Worm (Caenorhabditis elegans) whole organism, early embryonic: ENCODE measurements around the gene Y7A5A.8.

Experiments used
- B0310.2 ChIP-seq: sonication (generic microtip); optimal IDR thresholded peaks from 2 replicates; lab custom pipeline; 2016; ENCODE audit warnings: mild to moderate bottlenecking, missing genetic modification characterization, missing compliant biosample characterization
- F13C5.2 ChIP-seq: sonication (generic microtip); optimal IDR thresholded peaks from 2 replicates; lab custom pipeline; 2017; ENCODE audit warnings: mild to moderate bottlenecking, missing genetic modification characterization, inconsistent platforms, missing compliant biosample characterization
- aly-1 ChIP-seq: sonication (generic microtip); optimal IDR thresholded peaks from 2 replicates; lab custom pipeline; 2016; ENCODE audit warnings: missing genetic modification characterization, missing compliant biosample characterization
- ama-1 ChIP-seq: fragments of 150-350 bp; optimal IDR thresholded peaks from 2 replicates; lab custom pipeline; 2014
- ceh-13 ChIP-seq: fragments of 200-800 bp; sonication (Bioruptor generic); optimal IDR thresholded peaks from 2 replicates; lab custom pipeline; 2018; ENCODE audit warnings: mild to moderate bottlenecking, missing genetic modification characterization, missing compliant biosample characterization
- ceh-36 ChIP-seq: sonication (generic microtip); optimal IDR thresholded peaks from 2 replicates; lab custom pipeline; 2016; ENCODE audit warnings: missing genetic modification characterization, inconsistent platforms, missing compliant biosample characterization
- ets-7 ChIP-seq: sonication (generic microtip); optimal IDR thresholded peaks from 2 replicates; lab custom pipeline; 2016; ENCODE audit warnings: missing genotype, missing genetic modification characterization, missing compliant biosample characterization
- flt-1 ChIP-seq: fragments of 200-800 bp; sonication (Bioruptor generic); IDR thresholded peaks from 2 replicates; pipeline ENCODE4 v1.3.6; 2022; ENCODE audit warnings: missing genetic modification characterization, missing compliant biosample characterization
- hmbx-1 ChIP-seq: sonication (generic microtip); optimal IDR thresholded peaks from 2 replicates; lab custom pipeline; 2016; ENCODE audit warnings: mild to moderate bottlenecking, missing genetic modification characterization, missing compliant biosample characterization
- hmg-4 ChIP-seq: fragments of 200-800 bp; sonication (Bioruptor generic); optimal IDR thresholded peaks from 2 replicates; lab custom pipeline; 2018; ENCODE audit warnings: mild to moderate bottlenecking, missing genetic modification characterization, missing compliant biosample characterization
- hnd-1 ChIP-seq: sonication (generic microtip); optimal IDR thresholded peaks from 2 replicates; lab custom pipeline; 2016; ENCODE audit warnings: missing genetic modification characterization, missing compliant biosample characterization
- pes-1 ChIP-seq: fragments of 200-800 bp; sonication (Bioruptor generic); IDR thresholded peaks from 2 replicates; pipeline ENCODE4 v1.3.6; 2022; ENCODE audit warnings: missing genetic modification reagents, missing genetic modification characterization, missing compliant biosample characterization
- scrt-1 ChIP-seq: fragments of 200-800 bp; sonication (Bioruptor generic); IDR thresholded peaks from 2 replicates; pipeline ENCODE4 v1.3.6; 2022; ENCODE audit warnings: missing genetic modification characterization, missing compliant biosample characterization
- sea-1 ChIP-seq: fragments of 200-800 bp; sonication (Bioruptor generic); conservative IDR thresholded peaks from 2 replicates; pipeline ENCODE4 v1.3.6; 2022; ENCODE audit warnings: missing genetic modification characterization, missing compliant biosample characterization
- tbx-11 ChIP-seq: fragments of 200-800 bp; sonication (Bioruptor generic); IDR thresholded peaks from 2 replicates; pipeline ENCODE4 v1.3.6; 2022; ENCODE audit warnings: missing genetic modification characterization, missing compliant biosample characterization
- tbx-37 ChIP-seq: fragments of 200-800 bp; sonication (Bioruptor generic); conservative IDR thresholded peaks from 2 replicates; pipeline ENCODE4 v1.3.6; 2022; ENCODE audit warnings: missing genetic modification reagents, missing genetic modification characterization, missing compliant biosample characterization
- tra-4 ChIP-seq: sonication (generic microtip); optimal IDR thresholded peaks from 2 replicates; lab custom pipeline; 2017; ENCODE audit warnings: missing genetic modification characterization, missing compliant biosample characterization

Y7A5A.8 gene

DNA sequence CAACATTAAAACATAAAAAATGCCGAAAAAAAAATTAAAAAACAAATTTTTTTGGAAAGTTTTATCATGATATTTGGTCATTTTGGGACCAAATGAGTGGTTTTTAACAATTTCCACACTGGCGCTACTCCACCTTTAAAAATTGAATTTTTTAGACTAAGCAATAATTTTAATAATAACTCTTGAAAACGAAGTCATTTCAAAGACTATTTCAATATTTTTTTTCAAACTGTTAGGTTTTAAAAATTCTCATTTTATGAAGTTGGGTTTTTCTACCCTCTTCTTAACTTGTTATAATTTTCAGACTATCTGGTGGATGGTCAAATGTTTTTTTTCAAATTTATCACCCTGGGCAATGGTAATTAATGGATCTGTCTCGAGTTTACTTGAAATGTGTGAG lies at the start of gene Y7A5A.8:
Gene Y7A5A.8 (plus strand): TSS at position 301 of the 400 bp plus-strand sequence.
- no peak for TF ChIP-seq hmbx-1 (tag; lab: Kevin White, UChicago)
- TF ChIP-seq flt-1 = no peak
- TF ChIP-seq pes-1 (GFP tag; lab: Robert Waterston, UW) = no peak
- no peak for TF ChIP-seq B0310.2 (tag; lab: Kevin White, UChicago)
- TF ChIP-seq scrt-1 (GFP tag; lab: Robert Waterston, UW) = no peak
- no peak for TF ChIP-seq tbx-11 (GFP tag; lab: Robert Waterston, UW)
- TF ChIP-seq ets-7 = no peak
- no peak for TF ChIP-seq hmg-4 (GFP tag; lab: Kevin White, UChicago)
- no peak for TF ChIP-seq sea-1
- TF ChIP-seq hnd-1 (tag; lab: Kevin White, UChicago) = no peak

DNA sequence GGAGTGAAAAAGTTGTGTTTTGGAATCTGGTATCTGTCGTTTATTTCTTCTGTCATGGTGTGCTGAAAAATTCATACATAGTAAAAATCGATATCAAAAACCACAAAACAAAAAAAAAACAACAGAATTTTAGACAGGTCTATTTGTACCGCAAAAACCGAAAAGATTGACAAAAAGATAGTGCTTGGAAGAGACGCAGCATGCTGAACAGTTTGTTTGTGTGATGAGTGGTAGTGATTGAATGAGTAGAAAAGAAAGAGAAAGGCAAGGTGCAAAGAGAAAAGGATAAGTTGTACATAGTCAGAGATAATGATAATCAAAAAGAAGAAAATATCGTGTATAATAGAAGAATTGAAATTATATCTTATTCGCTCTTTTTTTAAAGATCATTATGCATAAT lies 49.6 kb upstream of the Y7A5A.8 start, which contains the start of gene Y7A5A.2:
Gene Y7A5A.2 (minus strand): TSS at position 62 of the 400 bp plus-strand sequence.
- no peak for TF ChIP-seq tbx-11 (GFP tag; lab: Robert Waterston, UW)

DNA sequence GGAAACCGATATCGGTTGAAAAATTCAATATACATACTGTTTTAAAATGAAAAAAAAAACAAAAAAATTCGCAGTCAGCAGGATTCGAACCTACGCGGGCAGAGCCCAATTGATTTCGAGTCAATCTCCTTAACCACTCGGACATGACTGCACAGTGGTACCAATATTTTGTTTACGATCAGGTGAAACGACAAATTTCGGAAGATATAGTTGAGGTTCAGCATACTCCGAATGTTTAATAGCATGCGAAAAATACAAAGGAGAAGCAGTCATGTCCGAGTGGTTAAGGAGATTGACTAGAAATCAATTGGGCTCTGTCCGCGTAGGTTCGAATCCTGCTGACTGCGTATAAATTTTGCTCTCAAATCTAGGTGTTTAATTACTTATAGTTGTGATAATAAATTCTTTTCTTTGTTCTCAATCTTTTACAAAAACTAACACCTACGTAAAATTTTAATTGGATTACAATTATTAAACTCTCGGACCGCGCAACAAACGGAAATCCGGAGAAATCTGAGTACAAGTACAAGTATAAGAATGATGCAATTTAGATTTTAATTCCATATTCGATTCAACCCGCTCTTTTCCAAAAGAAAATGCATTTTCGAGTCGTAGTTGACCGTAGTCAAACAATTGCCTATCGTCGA lies 48.9 kb upstream of the Y7A5A.8 start, which contains the start of gene Y7A5A.13:
Gene Y7A5A.13 (plus strand): TSS at position 597 of the 647 bp plus-strand sequence.
- no peak for TF ChIP-seq B0310.2 (tag; lab: Kevin White, UChicago)
- no peak for TF ChIP-seq ama-1
- TF ChIP-seq hmbx-1 (tag; lab: Kevin White, UChicago) = no peak
- TF ChIP-seq hnd-1 (tag; lab: Kevin White, UChicago) = no peak
- TF ChIP-seq pes-1 (GFP tag; lab: Robert Waterston, UW) = no peak
- no peak for TF ChIP-seq tbx-37 (GFP tag; lab: Robert Waterston, UW)
- no peak for TF ChIP-seq ceh-13
- TF ChIP-seq hmg-4 (GFP tag; lab: Kevin White, UChicago) = no peak
- TF ChIP-seq ceh-36 (tag; lab: Kevin White, UChicago) = no peak
- no peak for TF ChIP-seq tra-4 (tag; lab: Kevin White, UChicago)
- no peak for TF ChIP-seq scrt-1 (GFP tag; lab: Robert Waterston, UW)
- TF ChIP-seq aly-1 = no peak
- no peak for TF ChIP-seq F13C5.2 (tag; lab: Kevin White, UChicago)
- no peak for TF ChIP-seq flt-1
- TF ChIP-seq tbx-11 (GFP tag; lab: Robert Waterston, UW) = no peak
- no peak for TF ChIP-seq ets-7
- TF ChIP-seq sea-1 = no peak

DNA sequence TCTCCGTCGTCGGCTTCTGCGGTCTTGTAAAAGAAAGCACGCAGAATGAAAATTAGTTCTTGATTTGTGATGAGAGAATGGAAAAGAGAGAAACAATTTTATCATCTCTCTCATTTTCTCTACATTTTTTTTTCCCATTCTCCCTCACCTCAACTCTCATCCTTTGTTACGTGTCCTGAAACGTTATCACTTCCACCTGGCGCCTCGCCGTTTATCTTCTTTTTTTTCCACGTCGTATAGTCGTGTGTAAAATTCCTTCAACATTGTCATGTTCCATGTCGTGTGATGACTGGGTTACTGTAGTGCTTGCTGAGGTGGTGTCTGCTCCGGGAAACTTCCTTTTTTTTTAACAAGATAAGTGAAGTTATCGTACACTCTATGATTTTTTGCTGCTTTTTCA lies 42.8 kb upstream of the Y7A5A.8 start:
- no peak for TF ChIP-seq B0310.2 (tag; lab: Kevin White, UChicago)
- no peak for TF ChIP-seq ceh-13
- TF ChIP-seq pes-1 (GFP tag; lab: Robert Waterston, UW) = no peak
- TF ChIP-seq F13C5.2 (tag; lab: Kevin White, UChicago) = no peak
- no peak for TF ChIP-seq hmg-4 (GFP tag; lab: Kevin White, UChicago)
- no peak for TF ChIP-seq ama-1
- no peak for TF ChIP-seq aly-1
- no peak for TF ChIP-seq hnd-1 (tag; lab: Kevin White, UChicago)
- no peak for TF ChIP-seq tra-4 (tag; lab: Kevin White, UChicago)
- no peak for TF ChIP-seq sea-1
- TF ChIP-seq tbx-37 (GFP tag; lab: Robert Waterston, UW) = no peak

DNA sequence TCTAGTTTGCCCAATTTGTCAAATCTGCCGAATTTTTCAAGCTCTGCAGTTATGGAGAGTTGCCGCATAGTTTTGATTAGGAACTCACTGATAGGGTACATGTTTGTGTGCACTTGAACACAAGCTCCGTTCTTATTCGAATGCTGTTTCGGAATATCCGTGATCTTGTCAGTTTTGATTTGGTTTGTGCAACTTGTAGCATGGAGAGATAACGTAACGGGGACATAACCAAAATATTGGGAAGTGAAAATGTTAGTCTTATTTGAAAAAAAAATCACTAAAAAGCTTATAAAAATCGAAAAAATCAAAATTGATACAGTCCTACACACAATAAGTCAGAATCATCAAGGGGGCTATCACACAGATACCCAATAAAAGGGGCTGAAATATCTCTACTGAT lies 40.3 kb upstream of the Y7A5A.8 start, which contains the start of gene Y7A5A.24:
Gene Y7A5A.24 (minus strand): TSS at position 101 of the 400 bp plus-strand sequence.
- TF ChIP-seq aly-1 = no peak
- TF ChIP-seq scrt-1 (GFP tag; lab: Robert Waterston, UW) = no peak
- TF ChIP-seq hmg-4 (GFP tag; lab: Kevin White, UChicago) = no peak

DNA sequence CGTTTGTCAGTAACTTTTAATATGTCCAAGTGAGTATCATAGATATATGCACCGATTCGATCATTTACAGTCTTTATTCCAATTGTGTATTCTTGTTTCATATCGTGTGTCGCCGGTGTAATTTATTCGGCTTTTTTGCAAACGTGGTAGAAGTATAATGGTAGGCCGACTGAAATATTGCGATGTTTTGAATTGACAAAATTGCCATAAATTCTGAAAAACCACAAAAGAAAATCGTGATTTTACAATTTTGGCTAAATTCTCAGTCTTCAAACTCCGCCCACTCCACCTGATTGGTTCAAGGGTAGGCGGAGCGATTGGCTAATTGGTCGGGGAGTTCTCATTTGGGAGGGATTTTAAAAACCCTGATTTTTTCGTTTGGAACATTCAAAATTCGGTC lies 37.7 kb upstream of the Y7A5A.8 start, which contains the start of gene Y7A5A.3:
Gene Y7A5A.3 (minus strand): TSS at position 101 of the 400 bp plus-strand sequence.
- TF ChIP-seq flt-1 (no peak), F13C5.2 (tag; lab: Kevin White, UChicago) (no peak), hmg-4 (GFP tag; lab: Kevin White, UChicago) (no peak), ets-7 (no peak), aly-1 (no peak), B0310.2 (tag; lab: Kevin White, UChicago) (no peak), tbx-11 (GFP tag; lab: Robert Waterston, UW) (no peak), sea-1 (no peak), scrt-1 (GFP tag; lab: Robert Waterston, UW) (no peak), hmbx-1 (tag; lab: Kevin White, UChicago) (no peak)

DNA sequence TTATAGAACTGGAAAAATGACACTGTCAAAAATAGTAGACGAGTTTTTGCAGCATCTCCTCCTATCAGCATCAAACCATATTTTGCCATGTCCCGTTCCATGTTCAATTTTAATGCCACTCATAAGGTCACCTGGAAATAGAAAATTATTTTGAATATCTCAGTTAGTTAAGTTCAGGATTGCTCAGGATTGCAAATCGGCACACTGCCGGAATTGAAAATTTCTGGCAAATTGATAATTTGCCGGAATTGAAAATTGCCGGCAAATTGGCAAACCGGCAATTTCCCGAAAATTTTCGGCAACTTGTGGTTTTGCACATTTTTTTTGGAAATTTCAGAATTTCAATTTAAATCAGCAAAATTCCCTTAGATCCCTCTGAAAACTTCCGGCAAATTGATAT lies 35.6 kb upstream of the Y7A5A.8 start, which contains the start of gene Y7A5A.5:
Gene Y7A5A.5 (minus strand): TSS at position 101 of the 400 bp plus-strand sequence.
- TF ChIP-seq ets-7 (no peak), F13C5.2 (tag; lab: Kevin White, UChicago) (no peak), pes-1 (GFP tag; lab: Robert Waterston, UW) (no peak), tra-4 (tag; lab: Kevin White, UChicago) (no peak), tbx-37 (GFP tag; lab: Robert Waterston, UW) (no peak), tbx-11 (GFP tag; lab: Robert Waterston, UW) (no peak), hmbx-1 (tag; lab: Kevin White, UChicago) (no peak)

DNA sequence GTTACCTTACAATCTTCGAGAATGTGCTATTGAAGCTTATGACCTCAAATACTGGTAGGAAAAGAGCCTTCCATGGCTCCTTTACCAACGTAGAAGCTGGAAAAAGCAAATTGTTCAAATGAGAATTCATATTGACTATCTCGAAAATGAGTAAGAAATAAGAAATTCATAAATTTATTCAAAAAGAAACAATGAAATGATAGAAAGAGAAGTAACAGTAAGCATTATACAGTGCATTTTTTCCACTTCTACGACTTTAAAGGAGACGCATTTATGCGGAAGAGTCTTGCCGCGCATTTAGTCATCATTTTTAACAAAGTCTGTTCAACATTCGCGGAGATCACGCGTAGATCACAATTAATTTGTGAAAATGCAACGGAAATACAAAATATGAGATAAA lies 27.3 kb upstream of the Y7A5A.8 start, which contains the start of gene Y7A5A.10:
Gene Y7A5A.10 (minus strand): TSS at position 101 of the 400 bp plus-strand sequence.
- TF ChIP-seq F13C5.2 (tag; lab: Kevin White, UChicago) (no peak), ama-1 (no peak), hnd-1 (tag; lab: Kevin White, UChicago) (no peak), hmbx-1 (tag; lab: Kevin White, UChicago) (no peak), tra-4 (tag; lab: Kevin White, UChicago) (no peak), aly-1 (no peak), ceh-13 (no peak), ets-7 (no peak)
